Worm (Caenorhabditis elegans) whole organism, late embryonic: ENCODE data around the gene sto-2.

Experiments used
- elt-2 ChIP-seq: sonication (generic microtip); optimal IDR thresholded peaks from 2 replicates; lab custom pipeline; 2016; ENCODE audit warnings: missing genetic modification reagents, missing genetic modification characterization, missing compliant biosample characterization
- tbx-7 ChIP-seq: sonication (generic microtip); optimal IDR thresholded peaks from 2 replicates; lab custom pipeline; 2016; ENCODE audit warnings: missing genotype, missing genetic modification characterization, missing compliant biosample characterization
- unc-42 ChIP-seq: sonication (generic microtip); optimal IDR thresholded peaks from 2 replicates; lab custom pipeline; 2016; ENCODE audit warnings: missing genotype, missing genetic modification characterization, missing compliant biosample characterization

DNA sequence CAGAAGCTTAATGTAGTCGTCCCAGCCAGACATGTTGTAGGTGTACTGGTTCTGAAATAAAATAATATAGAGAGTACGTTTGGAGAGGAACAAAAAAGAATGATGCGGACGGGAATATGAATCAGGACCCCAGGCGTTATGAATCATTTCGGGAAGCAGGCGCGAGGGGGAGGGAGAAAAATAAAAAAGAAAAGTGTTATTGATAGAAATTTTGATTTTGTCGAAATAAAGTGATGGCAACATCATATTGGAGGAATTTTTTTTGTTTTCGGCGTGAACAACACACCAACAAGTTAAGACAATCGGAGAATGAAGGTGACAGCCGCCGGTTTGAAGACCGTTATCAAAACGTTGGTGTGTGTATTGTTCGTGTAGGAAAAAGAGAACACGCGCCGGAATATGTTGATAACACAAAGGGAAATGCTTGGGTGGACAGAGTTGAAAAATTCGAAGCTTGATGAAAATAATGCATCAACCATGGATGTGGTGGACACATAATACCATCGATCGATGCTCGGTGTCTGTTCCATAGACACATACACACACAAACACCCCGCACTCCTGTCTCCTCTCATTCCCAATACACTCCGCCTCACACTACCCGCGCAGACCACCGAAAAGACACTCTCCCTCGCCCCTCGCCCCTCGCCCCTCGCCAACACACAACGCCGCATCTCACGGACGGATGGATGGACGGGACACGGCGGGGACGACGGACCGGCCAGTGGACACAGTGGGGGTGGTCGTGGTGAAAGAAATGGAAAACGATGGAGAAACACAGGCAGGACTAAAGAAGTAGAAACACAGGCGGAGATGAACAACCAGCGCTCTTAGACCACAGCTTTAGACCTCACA lies 31.1 kb upstream of the sto-2 start, which contains the start of gene pfn-2:
- no peak for TF ChIP-seq tbx-7 (tag; lab: Kevin White, UChicago)
- TF ChIP-seq elt-2 (tag; lab: Kevin White, UChicago), result no peak
- TF ChIP-seq unc-42, result no peak
